Worm (Caenorhabditis elegans): Measurements from ENCODE around the gene srw-102.

ce11 chrV:1725353-1725752, 5.3 kb downstream of the srw-102 start, which contains the start of gene sri-27:
- TF ChIP-seq him-1 (tag; optimal IDR thresholded peaks at IDR 0.05) (no peak), dao-5 (tag; optimal IDR thresholded peaks at IDR 0.05) (no peak)
